Fruit fly (Drosophila melanogaster) S2 (cell line): ENCODE measurements around the gene aph-1.

Experiments used
- CG8478 ChIP-seq: fragments of >200 bp; optimal IDR thresholded peaks from 2 replicates; lab custom pipeline; 2018
- CTCF ChIP-seq, 2 experiments: fragments of >200 bp; optimal IDR thresholded peaks; 2 replicates each; lab custom pipeline; 2018

DNA sequence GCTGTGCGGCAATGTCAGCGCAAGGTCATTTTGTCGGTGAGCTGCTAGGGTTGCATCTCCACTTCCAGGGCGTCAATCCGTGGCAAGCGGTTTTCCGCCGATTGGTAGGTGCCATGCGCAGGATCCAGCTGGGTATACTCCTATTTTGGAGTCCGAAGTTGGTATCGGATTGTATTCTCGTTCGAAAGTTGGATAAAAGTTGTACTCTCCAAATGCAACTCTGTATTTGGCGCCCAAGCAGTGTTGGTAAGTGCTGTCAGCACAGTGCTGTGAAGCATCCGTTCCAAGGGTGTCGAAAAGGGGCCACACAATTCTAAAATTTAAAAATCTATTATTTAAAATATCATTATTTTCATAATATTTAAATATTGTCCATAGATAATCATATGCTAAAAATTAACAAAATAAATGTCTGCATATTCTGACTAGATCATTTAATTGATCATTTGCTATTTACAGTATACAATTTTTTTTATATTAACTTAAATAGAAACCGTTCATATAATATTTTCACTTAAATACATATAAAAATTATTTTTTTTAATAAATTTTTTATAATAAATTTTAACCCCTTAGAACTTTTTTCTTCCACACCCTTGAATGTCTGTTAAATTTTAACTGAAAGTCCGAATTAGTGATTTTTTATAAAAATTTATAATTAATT, 17.4 kb upstream of the aph-1 start:
- TF ChIP-seq CTCF (optimal IDR thresholded peaks at IDR 0.05; lab: Kevin White, UChicago) (no peak), CG8478 (lab: Kevin White, UChicago) (no peak)
